Fruit fly (Drosophila melanogaster) whole organism: ENCODE results near the gene Cyp4e3.

Experiments used
- CG8478 ChIP-seq: fragments of >200 bp; optimal IDR thresholded peaks from 2 replicates; lab custom pipeline; 2018; ENCODE audit warnings: inconsistent platforms
- EcR ChIP-seq, 2 experiments: fragments of >200 bp; optimal IDR thresholded peaks; 2 replicates each; lab custom pipeline; 2017; ENCODE audit warnings: missing biosample characterization in 2 of 2, missing genetic modification characterization in 2 of 2, missing genetic modification reagents in 2 of 2
- pan ChIP-seq: fragments of >200 bp; optimal IDR thresholded peaks from 2 replicates; lab custom pipeline; 2017
- psq ChIP-seq: fragments of >200 bp; optimal IDR thresholded peaks from 2 replicates; lab custom pipeline; 2017
- usp ChIP-seq: fragments of >200 bp; optimal IDR thresholded peaks from 2 replicates; lab custom pipeline; 2017; ENCODE audit warnings: missing biosample characterization, missing genetic modification characterization, mixed read lengths

- TF ChIP-seq CG8478 (lab: Kevin White, UChicago) (no peak), pan (lab: Kevin White, UChicago) (no peak), usp (no peak), psq (lab: Kevin White, UChicago) (no peak), EcR (GFP tag; optimal IDR thresholded peaks at IDR 0.05; lab: Kevin White, UChicago) (no peak)
Measured at dm6 chr2L:9734134-9734533, 15.7 kb downstream of the Cyp4e3 start.
